Worm (Caenorhabditis elegans) whole organism, late embryonic: ENCODE measurements around the gene F13C5.2.

Experiments
- C08G9.2 ChIP-seq: sonication (generic microtip); optimal IDR thresholded peaks from 2 replicates; lab custom pipeline; 2016; ENCODE audit warnings: mild to moderate bottlenecking, missing genetic modification characterization, moderate library complexity, missing compliant biosample characterization
- K02D7.2 ChIP-seq: sonication (generic microtip); optimal IDR thresholded peaks from 2 replicates; lab custom pipeline; 2017; ENCODE audit warnings: mild to moderate bottlenecking, missing genetic modification characterization, missing compliant biosample characterization
- Y22D7AL.16 ChIP-seq: sonication (generic microtip); optimal IDR thresholded peaks from 2 replicates; lab custom pipeline; 2016; ENCODE audit warnings: missing genetic modification characterization, missing compliant biosample characterization
- ahr-1 ChIP-seq: sonication (generic microtip); optimal IDR thresholded peaks from 2 replicates; lab custom pipeline; 2016; ENCODE audit warnings: missing genetic modification characterization, missing compliant biosample characterization
- ama-1 ChIP-seq: fragments of 150-350 bp; optimal IDR thresholded peaks from 2 replicates; lab custom pipeline; 2014
- ceh-14 ChIP-seq: sonication (generic microtip); optimal IDR thresholded peaks from 2 replicates; lab custom pipeline; 2016; ENCODE audit warnings: missing genotype, missing genetic modification characterization, missing compliant biosample characterization
- ceh-18 ChIP-seq: sonication (generic microtip); optimal IDR thresholded peaks from 2 replicates; lab custom pipeline; 2016; ENCODE audit warnings: missing genetic modification characterization, missing compliant biosample characterization
- ceh-19 ChIP-seq: fragments of 200-800 bp; sonication (Bioruptor generic); optimal IDR thresholded peaks from 2 replicates; lab custom pipeline; 2018; ENCODE audit warnings: mild to moderate bottlenecking, missing genetic modification characterization, missing compliant biosample characterization
- ceh-2 ChIP-seq: sonication (generic microtip); optimal IDR thresholded peaks from 2 replicates; lab custom pipeline; 2016; ENCODE audit warnings: missing genotype, missing genetic modification characterization, missing compliant biosample characterization
- ceh-24 ChIP-seq: sonication (generic microtip); optimal IDR thresholded peaks from 2 replicates; lab custom pipeline; 2016; ENCODE audit warnings: mild to moderate bottlenecking, missing genetic modification characterization, missing compliant biosample characterization
- ceh-31 ChIP-seq: sonication (generic microtip); optimal IDR thresholded peaks from 2 replicates; lab custom pipeline; 2016; ENCODE audit warnings: missing genetic modification characterization, missing compliant biosample characterization
- ceh-34 ChIP-seq: sonication (generic microtip); optimal IDR thresholded peaks from 2 replicates; lab custom pipeline; 2016; ENCODE audit warnings: mild to moderate bottlenecking, missing genetic modification characterization, missing compliant biosample characterization
- ceh-48 ChIP-seq: sonication (generic microtip); optimal IDR thresholded peaks from 2 replicates; lab custom pipeline; 2016; ENCODE audit warnings: missing genetic modification characterization, inconsistent platforms, missing compliant biosample characterization
- ceh-6 ChIP-seq: fragments of 200-800 bp; sonication (Bioruptor generic); optimal IDR thresholded peaks from 2 replicates; lab custom pipeline; 2018; ENCODE audit warnings: mild to moderate bottlenecking, missing genetic modification characterization, missing compliant biosample characterization
- ceh-9 ChIP-seq: sonication (generic microtip); optimal IDR thresholded peaks from 2 replicates; lab custom pipeline; 2016; ENCODE audit warnings: mild to moderate bottlenecking, missing genetic modification characterization, inconsistent platforms, missing compliant biosample characterization
- dve-1 ChIP-seq: sonication (generic microtip); optimal IDR thresholded peaks from 2 replicates; lab custom pipeline; 2017; ENCODE audit warnings: antibody characterized with exemption, mild to moderate bottlenecking, missing genetic modification characterization, missing compliant biosample characterization
- elt-4 ChIP-seq: sonication (generic microtip); optimal IDR thresholded peaks from 2 replicates; lab custom pipeline; 2016; ENCODE audit warnings: missing genetic modification characterization, missing compliant biosample characterization
- ets-4 ChIP-seq: sonication (generic microtip); optimal IDR thresholded peaks from 2 replicates; lab custom pipeline; 2016; ENCODE audit warnings: missing genetic modification characterization, missing compliant biosample characterization
- fkh-10 ChIP-seq: fragments of 150-350 bp; optimal IDR thresholded peaks from 2 replicates; lab custom pipeline; 2014; ENCODE audit warnings: missing biosample characterization, missing genetic modification reagents, missing genetic modification characterization
- gmeb-2 ChIP-seq: sonication (generic microtip); optimal IDR thresholded peaks from 2 replicates; lab custom pipeline; 2016; ENCODE audit warnings: missing genetic modification characterization, inconsistent platforms, missing compliant biosample characterization
- hlh-13 ChIP-seq: fragments of 200-800 bp; sonication (Bioruptor generic); optimal IDR thresholded peaks from 2 replicates; lab custom pipeline; 2018; ENCODE audit warnings: mild to moderate bottlenecking, missing genetic modification characterization, missing compliant biosample characterization
- hlh-30 ChIP-seq: sonication (generic microtip); optimal IDR thresholded peaks from 2 replicates; lab custom pipeline; 2017; ENCODE audit warnings: antibody characterized with exemption, missing genetic modification characterization, missing compliant biosample characterization; ENCODE audit not compliant: insufficient read depth
- hlh-6 ChIP-seq: sonication (generic microtip); optimal IDR thresholded peaks from 2 replicates; lab custom pipeline; 2016; ENCODE audit warnings: missing genotype, missing genetic modification characterization, missing compliant biosample characterization
- lim-6 ChIP-seq: sonication (generic microtip); optimal IDR thresholded peaks from 2 replicates; lab custom pipeline; 2016; ENCODE audit warnings: missing genetic modification characterization, missing compliant biosample characterization
- lin-11 ChIP-seq: fragments of 200-800 bp; sonication (Bioruptor generic); optimal IDR thresholded peaks from 2 replicates; lab custom pipeline; 2018; ENCODE audit warnings: mild to moderate bottlenecking, missing genetic modification characterization, missing compliant biosample characterization
- madf-2 ChIP-seq: sonication (generic microtip); optimal IDR thresholded peaks from 2 replicates; lab custom pipeline; 2017; ENCODE audit warnings: missing genetic modification characterization, missing compliant biosample characterization
- mec-3 ChIP-seq: sonication (generic microtip); optimal IDR thresholded peaks from 2 replicates; lab custom pipeline; 2016; ENCODE audit warnings: borderline replicate concordance, missing genetic modification characterization, missing compliant biosample characterization
- nfya-1 ChIP-seq: sonication (generic microtip); optimal IDR thresholded peaks from 2 replicates; lab custom pipeline; 2017; ENCODE audit warnings: missing genetic modification characterization, mild to moderate bottlenecking, missing compliant biosample characterization, antibody characterized with exemption, moderate library complexity
- nhr-232 ChIP-seq: sonication (generic microtip); optimal IDR thresholded peaks from 2 replicates; lab custom pipeline; 2016; ENCODE audit warnings: missing genetic modification characterization, missing compliant biosample characterization
- odd-2 ChIP-seq: sonication (generic microtip); optimal IDR thresholded peaks from 2 replicates; lab custom pipeline; 2017; ENCODE audit warnings: antibody characterized with exemption, mild to moderate bottlenecking, missing genetic modification characterization, missing compliant biosample characterization
- pag-3 ChIP-seq: sonication (generic microtip); optimal IDR thresholded peaks from 2 replicates; lab custom pipeline; 2016; ENCODE audit warnings: missing compliant biosample characterization, missing genetic modification characterization, borderline replicate concordance
- pat-9 ChIP-seq: fragments of 200-800 bp; sonication (Bioruptor generic); optimal IDR thresholded peaks from 2 replicates; lab custom pipeline; 2018; ENCODE audit warnings: mild to moderate bottlenecking, missing genetic modification characterization, moderate library complexity, missing compliant biosample characterization
- pax-1 ChIP-seq: fragments of 150-350 bp; optimal IDR thresholded peaks from 2 replicates; lab custom pipeline; 2014; ENCODE audit warnings: missing biosample characterization, missing genetic modification characterization
- pha-2 ChIP-seq: sonication (generic microtip); optimal IDR thresholded peaks from 2 replicates; lab custom pipeline; 2017; ENCODE audit warnings: mild to moderate bottlenecking, missing genetic modification characterization, missing compliant biosample characterization
- pha-4 ChIP-seq: fragments of 150-350 bp; optimal IDR thresholded peaks from 2 replicates; lab custom pipeline; 2018; ENCODE audit warnings: missing biosample characterization, missing genetic modification reagents, missing genetic modification characterization
- pqm-1 ChIP-seq: sonication (generic microtip); optimal IDR thresholded peaks from 2 replicates; lab custom pipeline; 2016; ENCODE audit warnings: missing genetic modification characterization, missing compliant biosample characterization
- ref-2 ChIP-seq: sonication (generic microtip); optimal IDR thresholded peaks from 2 replicates; lab custom pipeline; 2016; ENCODE audit warnings: missing genetic modification characterization, missing compliant biosample characterization
- sox-4 ChIP-seq: sonication (generic microtip); optimal IDR thresholded peaks from 2 replicates; lab custom pipeline; 2017; ENCODE audit warnings: mild to moderate bottlenecking, missing genetic modification characterization, inconsistent platforms, missing compliant biosample characterization
- syd-9 ChIP-seq: sonication (generic microtip); optimal IDR thresholded peaks from 2 replicates; lab custom pipeline; 2016; ENCODE audit warnings: mild to moderate bottlenecking, missing genetic modification characterization, moderate library complexity, missing compliant biosample characterization
- unc-42 ChIP-seq: sonication (generic microtip); optimal IDR thresholded peaks from 2 replicates; lab custom pipeline; 2016; ENCODE audit warnings: missing genotype, missing genetic modification characterization, missing compliant biosample characterization
- unc-86 ChIP-seq: sonication (generic microtip); optimal IDR thresholded peaks from 2 replicates; lab custom pipeline; 2016; ENCODE audit warnings: missing genetic modification characterization, missing compliant biosample characterization
- ztf-16 ChIP-seq: sonication (generic microtip); optimal IDR thresholded peaks from 2 replicates; lab custom pipeline; 2017; ENCODE audit warnings: missing genetic modification characterization, missing compliant biosample characterization

The F13C5.2 gene

ce11 chrX:557857-558256, 35.9 kb upstream of the F13C5.2 start, which contains the start of gene nas-38:
Gene nas-38 (plus strand): TSS chrX:558157.
- no peak for TF ChIP-seq C08G9.2

- TF ChIP-seq elt-4 (tag; lab: Kevin White, UChicago), result no peak
- no peak for TF ChIP-seq unc-42
- TF ChIP-seq Y22D7AL.16 (tag; lab: Kevin White, UChicago), result no peak
- no peak for TF ChIP-seq ceh-48 (tag; lab: Kevin White, UChicago)
- TF ChIP-seq lin-11 (tag; lab: Kevin White, UChicago), result no peak
- no peak for TF ChIP-seq nhr-232
- TF ChIP-seq odd-2 (tag; lab: Kevin White, UChicago), result no peak
- TF ChIP-seq pqm-1 (tag; lab: Kevin White, UChicago), result no peak
- no peak for TF ChIP-seq ceh-24 (tag; lab: Kevin White, UChicago)
- no peak for TF ChIP-seq ceh-18 (tag; lab: Kevin White, UChicago)
- TF ChIP-seq ceh-14 (tag; lab: Kevin White, UChicago), result no peak
- no peak for TF ChIP-seq hlh-30 (tag; lab: Kevin White, UChicago)
- TF ChIP-seq ceh-19 (GFP tag; lab: Kevin White, UChicago), result no peak
- no peak for TF ChIP-seq pat-9 (tag; lab: Kevin White, UChicago)
- no peak for TF ChIP-seq pax-1 (tag; lab: Kevin White, UChicago)
- TF ChIP-seq dve-1 (tag; lab: Kevin White, UChicago), result no peak
- TF ChIP-seq ceh-2 (tag; lab: Kevin White, UChicago), result no peak
- no peak for TF ChIP-seq pag-3 (tag; lab: Kevin White, UChicago)
- no peak for TF ChIP-seq mec-3 (tag; lab: Kevin White, UChicago)
Observed at ce11 chrX:571367-571766, 22.4 kb upstream of the F13C5.2 start.

- no peak for TF ChIP-seq ahr-1 (tag; lab: Kevin White, UChicago)
- TF ChIP-seq ets-4, result no peak
- no peak for TF ChIP-seq hlh-13 (GFP tag; lab: Kevin White, UChicago)
- TF ChIP-seq unc-86, result no peak
- no peak for TF ChIP-seq nhr-232
- no peak for TF ChIP-seq ceh-48 (tag; lab: Kevin White, UChicago)
- TF ChIP-seq C08G9.2, result no peak
- no peak for TF ChIP-seq ceh-31 (tag; lab: Kevin White, UChicago)
- TF ChIP-seq hlh-6 (tag; lab: Kevin White, UChicago), result no peak
- no peak for TF ChIP-seq ref-2 (tag; lab: Kevin White, UChicago)
- TF ChIP-seq ceh-9, result no peak
- no peak for TF ChIP-seq sox-4 (tag; lab: Kevin White, UChicago)
- TF ChIP-seq Y22D7AL.16 (tag; lab: Kevin White, UChicago), result no peak
- no peak for TF ChIP-seq madf-2 (tag; lab: Kevin White, UChicago)
- TF ChIP-seq gmeb-2, result no peak
- TF ChIP-seq lim-6 (tag; lab: Kevin White, UChicago), result no peak
- TF ChIP-seq syd-9 (tag; lab: Kevin White, UChicago), result no peak
- TF ChIP-seq pha-4, result no peak
Observed at ce11 chrX:572601-573000, 21.2 kb upstream of the F13C5.2 start, which contains the start of gene mrp-2. Gene mrp-2 (minus strand): TSS chrX:572701.

- TF ChIP-seq ama-1 (lab: Kevin White, UChicago), result no peak
- no peak for TF ChIP-seq hlh-6 (tag; lab: Kevin White, UChicago)
- TF ChIP-seq madf-2 (tag; lab: Kevin White, UChicago), result no peak
- no peak for TF ChIP-seq fkh-10
- no peak for TF ChIP-seq ztf-16
- TF ChIP-seq pag-3 (tag; lab: Kevin White, UChicago), result no peak
- TF ChIP-seq unc-42, result no peak
- no peak for TF ChIP-seq ceh-19 (GFP tag; lab: Kevin White, UChicago)
- no peak for TF ChIP-seq K02D7.2 (tag; lab: Kevin White, UChicago)
- no peak for TF ChIP-seq ceh-6 (GFP tag; lab: Kevin White, UChicago)
- no peak for TF ChIP-seq pha-2 (tag; lab: Kevin White, UChicago)
- TF ChIP-seq nfya-1 (tag; lab: Kevin White, UChicago), result no peak
- TF ChIP-seq ceh-34, result no peak
- TF ChIP-seq pqm-1 (tag; lab: Kevin White, UChicago), result no peak
Observed at ce11 chrX:573270-573669, 20.5 kb upstream of the F13C5.2 start.
